Fruit fly (Drosophila melanogaster): ENCODE data around the gene CG1662.

CG1662 gene

dm6 chrX:13368149-13368548 lies 19.2 kb upstream of the CG1662 start, which contains the start of gene dmrt11E (continued):
- TF ChIP-seq CG10366 (GFP tag; IDR thresholded peaks at IDR 0.05) (peak; percentile 32; the same call in 1 of the 2 replicates), kah (GFP tag; optimal IDR thresholded peaks at IDR 0.05) (peak; percentile 40), zf30C (GFP tag; optimal IDR thresholded peaks at IDR 0.05) (no peak), CG11093 (GFP tag; IDR thresholded peaks at IDR 0.05) (peak; percentile 46; the same call in 1 of the 3 replicates), ci (GFP tag; IDR thresholded peaks at IDR 0.05) (peak; percentile 80), Awh (GFP tag; IDR thresholded peaks at IDR 0.05) (0 out of 2 replicates have a peak, but pooled peaks have one; percentile 48), CG8765 (GFP tag; IDR thresholded peaks at IDR 0.05) (peak; percentile 66; the same call in 1 of the 2 replicates), Trl (optimal IDR thresholded peaks at IDR 0.05) (no peak), Trl (GFP tag; optimal IDR thresholded peaks at IDR 0.05) (no peak), Nf-YC (tag; optimal IDR thresholded peaks at IDR 0.05) (peak; percentile 92), CG8290 (GFP tag; optimal IDR thresholded peaks at IDR 0.05) (peak; percentile 22), CG8290 (tag; optimal IDR thresholded peaks at IDR 0.05) (no peak), sisA (GFP tag; IDR thresholded peaks at IDR 0.05) (peak; percentile 65), CG9817 (tag; optimal IDR thresholded peaks at IDR 0.05) (peak; percentile 49), CG4820 (GFP tag; optimal IDR thresholded peaks at IDR 0.05) (peak; percentile 59), CG31441 (GFP tag; IDR thresholded peaks at IDR 0.05) (peak; percentile 77), crol (GFP tag; IDR thresholded peaks at IDR 0.05) (no peak), E2f1 (GFP tag; IDR thresholded peaks at IDR 0.05) (peak; percentile 61), ken (GFP tag; IDR thresholded peaks at IDR 0.05) (peak; percentile 59; the same call in 1 of the 3 replicates), HHEX (GFP tag; optimal IDR thresholded peaks at IDR 0.05) (peak; percentile 13), Mrtf (GFP tag; IDR thresholded peaks at IDR 0.05) (peak; percentile 54; the same call in 1 of the 3 replicates), BEAF-32 (GFP tag; optimal IDR thresholded peaks at IDR 0.05) (no peak), CG15601 (tag; optimal IDR thresholded peaks at IDR 0.05) (peak; percentile 59), eyg (GFP tag; optimal IDR thresholded peaks at IDR 0.05) (no peak), slou (GFP tag; optimal IDR thresholded peaks at IDR 0.05) (no peak), sens-2 (GFP tag; IDR thresholded peaks at IDR 0.05) (0 out of 2 replicates have a peak, but pooled peaks have one; percentile 8), CG1602 (GFP tag; optimal IDR thresholded peaks at IDR 0.05) (peak; percentile 47), Stat92E (GFP tag; optimal IDR thresholded peaks at IDR 0.05) (no peak), Atf6 (GFP tag; IDR thresholded peaks at IDR 0.05) (peak; percentile 29; the same call in 1 of the 2 replicates), CG1832 (GFP tag; optimal IDR thresholded peaks at IDR 0.05) (no peak), tup (GFP tag; optimal IDR thresholded peaks at IDR 0.05) (no peak), CG7271 (tag; optimal IDR thresholded peaks at IDR 0.05) (peak; percentile 24), CG12219 (GFP tag; optimal IDR thresholded peaks at IDR 0.05) (peak; percentile 55), Sox102F (GFP tag; optimal IDR thresholded peaks at IDR 0.05) (peak; percentile 76), CG9797 (GFP tag; optimal IDR thresholded peaks at IDR 0.05) (no peak), CG10654 (GFP tag; optimal IDR thresholded peaks at IDR 0.05) (peak; percentile 45), sd (tag; optimal IDR thresholded peaks at IDR 0.05) (no peak), NfI (GFP tag; optimal IDR thresholded peaks at IDR 0.05) (peak; percentile 8), Sry-δ (GFP tag; optimal IDR thresholded peaks at IDR 0.05) (no peak), Fer1 (GFP tag; optimal IDR thresholded peaks at IDR 0.05) (no peak), CG6813 (GFP tag; optimal IDR thresholded peaks at IDR 0.05) (peak; percentile 49), unpg (GFP tag; optimal IDR thresholded peaks at IDR 0.05) (peak; percentile 74), twi (tag; optimal IDR thresholded peaks at IDR 0.05) (peak; percentile 76), CG9215 (GFP tag; IDR thresholded peaks at IDR 0.05) (0 out of 2 replicates have a peak, but pooled peaks have one; percentile 20), CG12155 (GFP tag; optimal IDR thresholded peaks at IDR 0.05) (peak; percentile 9), Elba2 (GFP tag; optimal IDR thresholded peaks at IDR 0.05) (peak; percentile 3), org-1 (GFP tag; optimal IDR thresholded peaks at IDR 0.05) (no peak), CG18599 (GFP tag; optimal IDR thresholded peaks at IDR 0.05) (peak; percentile 10), sens (GFP tag) (peak; percentile 79), lbe (GFP tag; optimal IDR thresholded peaks at IDR 0.05) (no peak), trem (tag; optimal IDR thresholded peaks at IDR 0.05) (peak; percentile 65)

All from whole organism, embryonic.